Fruit fly (Drosophila melanogaster) whole organism, embryonic: Measurements from ENCODE around the gene Nf1.
A peak's percentile ranks its signal among the peaks of the same experiment; 100 is the strongest.

ENCODE experiments used
- Atf6 ChIP-seq: fragments of 200-800 bp; sonication (Bioruptor generic); IDR thresholded peaks from 2 replicates; pipeline ENCODE4 v1.3.6; 2022; ENCODE audit warnings: missing biosample characterization, missing genetic modification characterization
- Blimp-1 ChIP-seq: fragments of 200-800 bp; sonication (Bioruptor generic); optimal IDR thresholded peaks from 3 replicates; lab custom pipeline; 2018; ENCODE audit warnings: missing biosample characterization, missing genetic modification characterization, mild to moderate bottlenecking, moderate library complexity, missing genetic modification reagents
- CG15479 ChIP-seq: fragments of 200-800 bp; sonication (Bioruptor generic); optimal IDR thresholded peaks from 3 replicates; lab custom pipeline; 2019; ENCODE audit warnings: missing biosample characterization, mild to moderate bottlenecking, missing genetic modification characterization, moderate library complexity
- CG15696 ChIP-seq: fragments of 200-800 bp; sonication (Bioruptor generic); optimal IDR thresholded peaks from 2 replicates; lab custom pipeline; 2019; ENCODE audit warnings: missing biosample characterization, mild to moderate bottlenecking, missing genetic modification characterization, moderate library complexity
- CG17802 ChIP-seq: fragments of 200-800 bp; sonication (Bioruptor generic); optimal IDR thresholded peaks from 2 replicates; lab custom pipeline; 2018; ENCODE audit warnings: missing biosample characterization, mild to moderate bottlenecking, missing genetic modification characterization, moderate library complexity
- CG2199 ChIP-seq: fragments of 200-800 bp; sonication (Bioruptor generic); IDR thresholded peaks from 3 replicates; pipeline ENCODE4 v1.3.6; 2022; ENCODE audit warnings: missing biosample characterization, missing genetic modification characterization
- CG30431 ChIP-seq: fragments of 200-800 bp; sonication (Bioruptor generic); optimal IDR thresholded peaks from 2 replicates; lab custom pipeline; 2017; ENCODE audit warnings: missing biosample characterization, missing genetic modification characterization
- CG33557 ChIP-seq: fragments of 200-800 bp; sonication (Bioruptor generic); optimal IDR thresholded peaks from 2 replicates; lab custom pipeline; 2019; ENCODE audit warnings: missing biosample characterization, mild to moderate bottlenecking, missing genetic modification characterization, moderate library complexity
- CG3407 ChIP-seq: fragments of 200-800 bp; sonication (Bioruptor generic); optimal IDR thresholded peaks from 2 replicates; lab custom pipeline; 2018; ENCODE audit warnings: missing biosample characterization, mild to moderate bottlenecking, missing genetic modification characterization
- CG5180 ChIP-seq: fragments of 200-800 bp; sonication (Bioruptor generic); optimal IDR thresholded peaks from 3 replicates; lab custom pipeline; 2017; ENCODE audit warnings: missing biosample characterization, missing genetic modification characterization, mild to moderate bottlenecking, moderate library complexity, missing genetic modification reagents
- CG6254 ChIP-seq: fragments of 200-800 bp; sonication (Bioruptor generic); optimal IDR thresholded peaks from 3 replicates; lab custom pipeline; 2017; ENCODE audit warnings: mild to moderate bottlenecking, missing biosample characterization, missing genetic modification reagents, missing genetic modification characterization
- CG8478 ChIP-seq: fragments of >200 bp; optimal IDR thresholded peaks from 2 replicates; lab custom pipeline; 2018
- D ChIP-seq, 2 experiments: fragments of 200-800 bp in 1 of 2; fragments of >200 bp in 1 of 2; sonication (Bioruptor generic) in 1 of 2; optimal IDR thresholded peaks; 2 replicates in 1 of 2; 3 replicates in 1 of 2; lab custom pipeline; 2017; ENCODE audit warnings: mild to moderate bottlenecking in 1 of 2, missing biosample characterization in 1 of 2, missing genetic modification characterization in 1 of 2, missing genetic modification reagents in 1 of 2
- Deaf1 ChIP-seq: fragments of 200-800 bp; optimal IDR thresholded peaks from 3 replicates; lab custom pipeline; 2019; ENCODE audit warnings: missing biosample characterization, mild to moderate bottlenecking, missing genetic modification characterization, moderate library complexity
- Dll ChIP-seq: fragments of 200-800 bp; sonication (Bioruptor generic); IDR thresholded peaks from 4 replicates; pipeline ENCODE4 v1.3.6; 2022; ENCODE audit warnings: missing biosample characterization, missing genetic modification characterization; ENCODE audit not compliant: partially characterized antibody
- Elba2 ChIP-seq: fragments of 200-800 bp; sonication (Bioruptor generic); optimal IDR thresholded peaks from 3 replicates; lab custom pipeline; 2016; ENCODE audit warnings: missing biosample characterization, missing genetic modification characterization
- Fer3 ChIP-seq: fragments of 200-800 bp; sonication (Bioruptor generic); optimal IDR thresholded peaks from 2 replicates; lab custom pipeline; 2018; ENCODE audit warnings: missing biosample characterization, mild to moderate bottlenecking, missing genetic modification characterization, moderate library complexity
- HLHmδ ChIP-seq: fragments of 200-800 bp; sonication (Bioruptor generic); optimal IDR thresholded peaks from 2 replicates; lab custom pipeline; 2018; ENCODE audit warnings: missing biosample characterization, mild to moderate bottlenecking, missing genetic modification characterization, moderate library complexity
- Hr3 ChIP-seq: fragments of 200-800 bp; sonication (Bioruptor generic); optimal IDR thresholded peaks from 3 replicates; lab custom pipeline; 2016; ENCODE audit warnings: missing biosample characterization, missing genetic modification characterization
- Jarid2 ChIP-seq: fragments of 200-800 bp; sonication (Bioruptor generic); optimal IDR thresholded peaks from 3 replicates; lab custom pipeline; 2017; ENCODE audit warnings: mild to moderate bottlenecking, missing biosample characterization, missing genetic modification reagents, missing genetic modification characterization
- Med ChIP-seq: fragments of 200-800 bp; sonication (Bioruptor generic); peaks from one replicate; lab custom pipeline; 2016; ENCODE audit warnings: missing biosample characterization, missing genetic modification characterization, mild to moderate bottlenecking, inconsistent platforms, moderate library complexity
- NFAT ChIP-seq: fragments of 200-800 bp; sonication (Bioruptor generic); IDR thresholded peaks from 2 replicates; pipeline ENCODE4 v1.3.6; 2022; ENCODE audit warnings: missing biosample characterization, missing genetic modification characterization
- NK7.1 ChIP-seq: fragments of 200-800 bp; sonication (Bioruptor generic); optimal IDR thresholded peaks from 3 replicates; lab custom pipeline; 2016; ENCODE audit warnings: missing biosample characterization, missing genetic modification characterization
- Oaz ChIP-seq: fragments of 200-800 bp; sonication (Bioruptor generic); IDR thresholded peaks from 2 replicates; pipeline ENCODE4 v1.3.6; 2022; ENCODE audit warnings: missing biosample characterization, missing genetic modification characterization
- Opbp ChIP-seq: fragments of 200-800 bp; sonication (Bioruptor generic); IDR thresholded peaks from 3 replicates; pipeline ENCODE4 v1.3.6; 2022; ENCODE audit warnings: missing biosample characterization, missing genetic modification characterization; ENCODE audit not compliant: partially characterized antibody
- Tbp ChIP-seq: fragments of >200 bp; optimal IDR thresholded peaks from 2 replicates; lab custom pipeline; 2018; ENCODE audit warnings: missing biosample characterization, missing genetic modification characterization
- bbx ChIP-seq: fragments of 200-800 bp; sonication (Bioruptor generic); IDR thresholded peaks from 2 replicates; pipeline ENCODE4 v1.3.6; 2022; ENCODE audit warnings: missing biosample characterization, missing genetic modification characterization; ENCODE audit not compliant: partially characterized antibody
- cg ChIP-seq: fragments of 200-800 bp; sonication (Bioruptor generic); optimal IDR thresholded peaks from 3 replicates; lab custom pipeline; 2019; ENCODE audit warnings: missing biosample characterization, mild to moderate bottlenecking, missing genetic modification characterization, moderate library complexity
- croc ChIP-seq: fragments of 200-800 bp; sonication (Bioruptor generic); conservative IDR thresholded peaks from 3 replicates; pipeline ENCODE4 v1.3.6; 2022; ENCODE audit warnings: missing biosample characterization, missing genetic modification characterization
- grn ChIP-seq: fragments of 200-800 bp; sonication (Bioruptor generic); optimal IDR thresholded peaks from 3 replicates; lab custom pipeline; 2017; ENCODE audit warnings: missing biosample characterization, missing genetic modification characterization
- gsb-n ChIP-seq: fragments of 200-800 bp; sonication (Bioruptor generic); optimal IDR thresholded peaks from 3 replicates; lab custom pipeline; 2018; ENCODE audit warnings: missing biosample characterization, mild to moderate bottlenecking, missing genetic modification characterization
- ken ChIP-seq: fragments of 200-800 bp; sonication (Bioruptor generic); IDR thresholded peaks from 3 replicates; pipeline ENCODE4 v1.3.6; 2022; ENCODE audit warnings: missing biosample characterization, missing genetic modification characterization
- kni ChIP-seq: fragments of 200-800 bp; sonication (Bioruptor generic); optimal IDR thresholded peaks from 3 replicates; lab custom pipeline; 2017; ENCODE audit warnings: mild to moderate bottlenecking, missing biosample characterization, missing genetic modification reagents, missing genetic modification characterization
- lola ChIP-seq, 3 experiments: fragments of >200 bp in 2 of 3; fragments of 200-800 bp in 1 of 3; sonication (Bioruptor generic) in 1 of 3; optimal IDR thresholded peaks; 2 replicates each; lab custom pipeline; 2017 to 2019; ENCODE audit warnings: missing biosample characterization in 3 of 3, missing genetic modification characterization in 3 of 3, mild to moderate bottlenecking in 1 of 3, moderate library complexity in 1 of 3
- nerfin-1 ChIP-seq: fragments of 200-800 bp; sonication (Bioruptor generic); optimal IDR thresholded peaks from 3 replicates; lab custom pipeline; 2019; ENCODE audit warnings: missing biosample characterization, mild to moderate bottlenecking, missing genetic modification characterization, moderate library complexity
- nom ChIP-seq: fragments of 200-800 bp; sonication (Bioruptor generic); optimal IDR thresholded peaks from 2 replicates; lab custom pipeline; 2017; ENCODE audit warnings: missing biosample characterization, missing genetic modification characterization, mild to moderate bottlenecking, moderate library complexity, missing genetic modification reagents
- pros ChIP-seq: fragments of 200-800 bp; sonication (Bioruptor generic); optimal IDR thresholded peaks from 3 replicates; lab custom pipeline; 2019; ENCODE audit warnings: missing biosample characterization, mild to moderate bottlenecking, missing genetic modification characterization, moderate library complexity
- row ChIP-seq: fragments of 200-800 bp; sonication (Bioruptor generic); IDR thresholded peaks from 3 replicates; pipeline ENCODE4 v1.3.6; 2022; ENCODE audit warnings: missing biosample characterization, missing genetic modification characterization
- sens ChIP-seq: fragments of 200-800 bp; sonication (Bioruptor generic); peaks from one replicate; lab custom pipeline; 2016; ENCODE audit warnings: missing biosample characterization, missing genetic modification characterization
- seq ChIP-seq: fragments of 200-800 bp; sonication (Bioruptor generic); IDR thresholded peaks from 2 replicates; pipeline ENCODE4 v1.3.6; 2022; ENCODE audit warnings: missing biosample characterization, missing genetic modification characterization
- sqz ChIP-seq: fragments of 200-800 bp; sonication (Bioruptor generic); optimal IDR thresholded peaks from 3 replicates; lab custom pipeline; 2018; ENCODE audit warnings: missing biosample characterization, mild to moderate bottlenecking, missing genetic modification characterization
- sr ChIP-seq: fragments of 200-800 bp; sonication (Bioruptor generic); IDR thresholded peaks from 3 replicates; pipeline ENCODE4 v1.3.6; 2022; ENCODE audit warnings: missing biosample characterization, missing genetic modification characterization
- sug ChIP-seq: fragments of 200-800 bp; optimal IDR thresholded peaks from 2 replicates; lab custom pipeline; 2019; ENCODE audit warnings: missing biosample characterization, mild to moderate bottlenecking, missing genetic modification characterization, moderate library complexity
- tio ChIP-seq: fragments of 200-800 bp; sonication (Bioruptor generic); optimal IDR thresholded peaks from 2 replicates; lab custom pipeline; 2017; ENCODE audit warnings: missing biosample characterization, missing genetic modification characterization, inconsistent platforms
- ttk ChIP-seq: fragments of 200-800 bp; sonication (Bioruptor generic); IDR thresholded peaks from 2 replicates; pipeline ENCODE4 v2.1.2; 2022; ENCODE audit warnings: missing biosample characterization, missing genetic modification characterization

The Nf1 gene

DNA sequence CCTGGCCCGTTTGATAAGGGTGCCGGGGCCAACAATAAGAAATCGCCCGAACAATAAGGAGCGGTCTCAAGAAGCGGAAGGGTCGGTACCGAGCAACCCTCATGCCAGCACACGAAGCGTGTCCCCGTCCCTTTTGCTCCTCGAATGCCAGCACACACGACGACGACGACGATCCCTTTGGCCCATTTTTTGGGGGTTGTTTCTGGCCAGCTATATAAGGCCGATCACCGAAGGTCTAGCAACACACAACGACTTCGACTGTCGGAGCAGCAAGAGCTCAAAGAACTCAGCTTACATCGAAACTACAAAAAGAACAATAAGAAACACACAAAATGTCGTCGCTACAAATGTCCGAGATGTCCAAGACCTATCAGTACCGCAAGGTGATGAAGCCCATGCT, 16.8 kb downstream of the Nf1 start:
- no peak for TF ChIP-seq CG17802 (tag; lab: Kevin White, UChicago)
- TF ChIP-seq sug (tag; lab: Kevin White, UChicago) = no peak
- TF ChIP-seq croc (GFP tag; lab: Robert Waterston, UW) = no peak
- peak; percentile 97 for TF ChIP-seq nerfin-1 (tag; lab: Kevin White, UChicago)
- peak; percentile 75 for TF ChIP-seq Med (GFP tag; lab: Kevin White, UChicago)
- TF ChIP-seq Fer3 (tag; lab: Kevin White, UChicago) = no peak
- TF ChIP-seq lola (GFP tag; optimal IDR thresholded peaks at IDR 0.05; lab: Kevin White, UChicago) = no peak
- TF ChIP-seq HLHmδ = peak; percentile 60
- TF ChIP-seq Tbp (GFP tag; lab: Kevin White, UChicago) = peak; percentile 95
- peak; percentile 57; the same call in 1 of the 2 replicates for TF ChIP-seq seq (GFP tag; lab: Robert Waterston, UW)
- no peak for TF ChIP-seq Atf6 (GFP tag; lab: Robert Waterston, UW)
- peak; percentile 56; the same call in 1 of the 2 replicates for TF ChIP-seq bbx
- no peak for TF ChIP-seq Oaz (GFP tag; lab: Robert Waterston, UW)
- TF ChIP-seq kni (GFP tag; lab: Kevin White, UChicago) = peak; percentile 65
- no peak for TF ChIP-seq CG6254
- TF ChIP-seq grn (GFP tag; lab: Kevin White, UChicago) = no peak
- peak; percentile 22; the same call in 1 of the 3 replicates for TF ChIP-seq Opbp (GFP tag; lab: Robert Waterston, UW)
- 0 out of 2 replicates have a peak, but pooled peaks have one; percentile 17 for TF ChIP-seq ttk (GFP tag; lab: Robert Waterston, UW)
- TF ChIP-seq CG3407 (GFP tag; lab: Kevin White, UChicago) = no peak
- peak; percentile 81 for TF ChIP-seq Deaf1
- TF ChIP-seq pros (GFP tag; lab: Kevin White, UChicago) = peak; percentile 98
- TF ChIP-seq ken (GFP tag; lab: Robert Waterston, UW) = no peak
- TF ChIP-seq Jarid2 = peak; percentile 61
- peak; percentile 88 for TF ChIP-seq D (optimal IDR thresholded peaks at IDR 0.05; lab: Kevin White, UChicago)
- no peak for TF ChIP-seq D (GFP tag; optimal IDR thresholded peaks at IDR 0.05; lab: Kevin White, UChicago)
- TF ChIP-seq Hr3 (GFP tag; lab: Kevin White, UChicago) = no peak
- 0 out of 2 replicates have a peak, but pooled peaks have one; percentile 25 for TF ChIP-seq NFAT (GFP tag; lab: Robert Waterston, UW)
- TF ChIP-seq sens (GFP tag; lab: Kevin White, UChicago) = peak; percentile 15

DNA sequence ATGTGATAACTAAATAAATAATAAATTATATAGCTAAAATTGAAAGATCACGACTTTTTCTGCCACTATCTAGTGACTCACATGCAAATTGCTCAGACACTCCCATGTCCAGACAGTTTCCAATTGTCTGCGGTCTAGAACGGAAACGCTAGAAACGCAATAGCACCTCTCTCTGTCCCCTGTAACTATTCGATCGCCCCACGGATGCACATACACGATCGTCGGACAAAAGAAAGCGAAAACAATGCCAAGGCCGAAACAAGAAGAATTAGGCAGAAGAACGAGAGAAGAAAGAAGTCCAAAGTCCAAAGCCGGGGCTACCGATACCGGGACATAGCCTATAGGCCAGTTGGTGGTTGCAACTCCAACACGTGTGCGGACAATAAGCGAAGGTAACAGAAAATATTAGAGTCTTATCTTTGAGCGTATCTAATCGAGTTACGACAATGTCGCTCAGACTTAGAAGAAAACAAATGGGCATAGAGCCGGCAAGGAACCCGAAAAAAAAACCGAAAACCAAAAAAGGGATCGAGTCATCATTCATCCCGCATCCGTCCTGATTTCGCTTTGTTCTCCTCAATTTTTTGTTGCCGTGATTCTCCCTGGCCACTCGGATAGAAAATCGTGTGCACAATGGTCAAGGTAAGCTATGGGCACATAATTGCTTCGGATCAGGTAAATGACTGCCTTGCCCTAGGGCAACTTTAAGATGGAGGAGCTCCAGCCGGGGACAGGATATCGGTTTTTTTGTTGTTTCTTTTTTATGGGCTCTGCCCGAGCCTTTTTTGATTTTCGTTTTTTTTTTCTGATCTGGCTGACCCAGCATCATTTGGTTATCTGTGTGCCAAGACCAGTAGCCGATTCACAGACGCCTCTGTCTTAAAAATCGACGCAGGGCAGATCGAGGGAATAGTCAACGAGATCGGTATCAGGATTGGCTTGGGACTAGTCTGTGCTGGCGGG, 18.2 kb downstream of the Nf1 start:
- peak; percentile 81 for TF ChIP-seq sqz (GFP tag; lab: Kevin White, UChicago)
- TF ChIP-seq NK7.1 = no peak
- no peak for TF ChIP-seq CG8478
- TF ChIP-seq CG30431 (GFP tag; lab: Kevin White, UChicago) = no peak
- TF ChIP-seq Blimp-1 (GFP tag; lab: Kevin White, UChicago) = peak; percentile 98
- peak; percentile 13 for TF ChIP-seq CG15479 (GFP tag; lab: Kevin White, UChicago)
- no peak for TF ChIP-seq tio (GFP tag; lab: Kevin White, UChicago)
- TF ChIP-seq Oaz (GFP tag; lab: Robert Waterston, UW) = no peak
- TF ChIP-seq Dll (GFP tag; lab: Robert Waterston, UW) = 0 out of 4 replicates have a peak, but pooled peaks have one; percentile 13
- peak; percentile 79 for TF ChIP-seq CG5180 (GFP tag; lab: Kevin White, UChicago)
- TF ChIP-seq cg (GFP tag; lab: Kevin White, UChicago) = no peak
- TF ChIP-seq HLHmδ = peak; percentile 90
- no peak for TF ChIP-seq D (optimal IDR thresholded peaks at IDR 0.05; lab: Kevin White, UChicago)
- TF ChIP-seq D (GFP tag; optimal IDR thresholded peaks at IDR 0.05; lab: Kevin White, UChicago) = no peak
- TF ChIP-seq grn (GFP tag; lab: Kevin White, UChicago) = peak; percentile 81
- TF ChIP-seq CG33557 = peak; percentile 17
- TF ChIP-seq Elba2 (GFP tag; lab: Kevin White, UChicago) = peak; percentile 43
- peak; percentile 72 for TF ChIP-seq gsb-n
- peak; percentile 80 for TF ChIP-seq pros (GFP tag; lab: Kevin White, UChicago)
- no peak for TF ChIP-seq CG2199 (GFP tag; lab: Robert Waterston, UW)
- TF ChIP-seq CG15696 (tag; lab: Kevin White, UChicago) = no peak
- TF ChIP-seq sr (GFP tag; lab: Robert Waterston, UW) = no peak
- TF ChIP-seq nom (GFP tag; lab: Kevin White, UChicago) = peak; percentile 48
- TF ChIP-seq row = 0 out of 3 replicates have a peak, but pooled peaks have one; percentile 9
